In genomic region chrX:10804042-10804441, dm6 we compare ENCODE assay signal across 1 fruit fly cellular context.
TF ChIP-seq lines count a peak whose summit lies in the region.

No protein-coding gene starts in this region.

TF ChIP-seq in whole organism, prepupa, 60 proteins besides CTCF, POLR2A, EP300 and RAD21 (continued from another document):
- TF ChIP-seq ss (GFP tag; optimal IDR thresholded peaks at IDR 0.05; lab: Kevin White, UChicago) (no peak), CG32006 (GFP tag; optimal IDR thresholded peaks at IDR 0.05; lab: Kevin White, UChicago) (peak; percentile 13), salr (GFP tag; optimal IDR thresholded peaks at IDR 0.05; lab: Kevin White, UChicago) (no peak), acj6 (GFP tag; optimal IDR thresholded peaks at IDR 0.05; lab: Kevin White, UChicago) (peak; percentile 28), Hr38 (GFP tag; optimal IDR thresholded peaks at IDR 0.05; lab: Kevin White, UChicago) (no peak), fkh (GFP tag; optimal IDR thresholded peaks at IDR 0.05; lab: Kevin White, UChicago) (no peak), CG15336 (GFP tag; IDR thresholded peaks at IDR 0.05; lab: Robert Waterston, UW) (peak; percentile 47), CG6792 (GFP tag; optimal IDR thresholded peaks at IDR 0.05; lab: Kevin White, UChicago) (no peak), CG8119 (GFP tag; IDR thresholded peaks at IDR 0.05; lab: Robert Waterston, UW) (no peak; the same call in 2 of the 3 replicates), dsx (GFP tag; optimal IDR thresholded peaks at IDR 0.05; lab: Kevin White, UChicago; ENCODE audit: poor library complexity, severe bottlenecking) (no peak), Sox14 (GFP tag; optimal IDR thresholded peaks at IDR 0.05; lab: Kevin White, UChicago) (peak; percentile 15), Ets96B (tag; optimal IDR thresholded peaks at IDR 0.05; lab: Kevin White, UChicago) (no peak), lz (GFP tag; optimal IDR thresholded peaks at IDR 0.05; lab: Kevin White, UChicago) (peak; percentile 2), net (GFP tag; optimal IDR thresholded peaks at IDR 0.05; lab: Kevin White, UChicago) (peak; percentile 36), eg (GFP tag; IDR thresholded peaks at IDR 0.05; lab: Robert Waterston, UW) (peak; percentile 49; the same call in 1 of the 3 replicates), Sox102F (GFP tag; optimal IDR thresholded peaks at IDR 0.05; lab: Kevin White, UChicago) (peak; percentile 8), CG31627 (GFP tag; optimal IDR thresholded peaks at IDR 0.05; lab: Kevin White, UChicago) (peak; percentile 27)
TF ChIP-seq in whole organism, prepupa: peak in this region for 23.
